Worm (Caenorhabditis elegans) whole organism, young adult: ENCODE data around the gene C40H1.8.

Experiments
- ama-1 ChIP-seq, 3 experiments: fragments of 150-350 bp in 1 of 3; sonication (generic microtip) in 2 of 3; optimal IDR thresholded peaks; 2 replicates each; lab custom pipeline; 2014 to 2018; ENCODE audit warnings: missing biosample characterization in 2 of 3, missing genetic modification characterization in 2 of 3, missing genetic modification reagents in 2 of 3
- dpl-1 ChIP-seq: fragments of 150-350 bp; optimal IDR thresholded peaks from 2 replicates; lab custom pipeline; 2014; ENCODE audit warnings: missing biosample characterization, missing genetic modification reagents, missing genetic modification characterization
- rpc-1 ChIP-seq, 2 experiments: fragments of 150-350 bp in 1 of 2; sonication (generic microtip) in 1 of 2; optimal IDR thresholded peaks; 2 replicates each; lab custom pipeline; 2014 to 2018; ENCODE audit warnings: missing biosample characterization in 1 of 2, missing genetic modification characterization in 1 of 2, missing genetic modification reagents in 1 of 2, missing genotype in 1 of 2
- unc-62 ChIP-seq: fragments of 150-350 bp; optimal IDR thresholded peaks from 2 replicates; lab custom pipeline; 2014; ENCODE audit warnings: missing biosample characterization, missing genetic modification reagents, missing genetic modification characterization

DNA sequence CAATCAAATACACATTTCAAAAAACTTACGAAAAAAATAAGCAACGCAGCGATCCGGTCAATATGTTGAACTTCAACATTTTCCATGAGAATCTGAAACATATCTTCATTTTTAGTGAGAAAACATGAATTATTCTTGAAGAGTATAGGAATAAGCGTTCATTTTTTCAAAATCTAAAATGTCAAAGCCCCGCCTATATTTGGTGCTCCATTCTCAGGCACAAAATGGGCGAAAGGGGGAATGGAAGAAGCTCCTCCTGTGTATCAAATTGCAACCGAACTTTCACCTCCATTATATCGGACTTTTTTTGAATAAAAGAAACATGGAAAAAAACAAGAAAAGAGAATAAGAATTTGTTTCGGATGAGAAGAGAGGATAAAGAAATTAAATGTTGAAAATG lies 7.9 kb upstream of the C40H1.8 start, which contains the start of gene srx-45:
- TF ChIP-seq unc-62 (GFP tag; lab: Kevin White, UChicago) (no peak), ama-1 (optimal IDR thresholded peaks at IDR 0.05; lab: Kevin White, UChicago) (no peak), ama-1 (GFP tag; optimal IDR thresholded peaks at IDR 0.05; lab: Kevin White, UChicago) (no peak), rpc-1 (optimal IDR thresholded peaks at IDR 0.05; lab: Kevin White, UChicago) (no peak), rpc-1 (tag; optimal IDR thresholded peaks at IDR 0.05; lab: Kevin White, UChicago) (no peak), dpl-1 (GFP tag; lab: Kevin White, UChicago) (no peak)
